Worm (Caenorhabditis elegans): ENCODE results near the gene F56C4.1.
"Not testable (repeated sequence)": the region's sequence is repeated elsewhere in the genome, so short reads cannot be mapped to it uniquely, and the experiment has no call there.

Gene F56C4.1

DNA sequence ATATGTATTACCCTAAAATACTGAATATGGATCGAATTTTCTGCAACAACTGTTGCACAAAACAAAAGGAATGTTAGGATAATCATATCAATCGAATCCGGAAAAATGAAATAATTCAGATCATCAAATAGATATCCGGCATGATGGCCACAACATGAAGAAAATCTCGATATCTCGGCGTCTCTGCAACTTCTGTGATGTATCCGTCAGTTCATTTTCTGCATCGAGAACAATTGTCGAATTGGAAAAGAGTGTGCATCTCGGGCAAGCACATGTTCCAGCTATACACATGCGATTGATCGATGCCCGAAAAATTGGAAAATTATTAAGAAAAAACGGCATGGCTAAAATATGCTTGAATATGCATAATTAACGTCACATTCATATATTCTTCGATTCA, 49.0 kb downstream of the F56C4.1 start, which contains the start of the genes K08C7.6 and R102.1:
K08C7.6 (minus strand) TSS at position 101 of the 400 bp plus-strand sequence.
R102.1 (plus strand) TSS at position 291 of the 400 bp plus-strand sequence.
- no peak for TF ChIP-seq eyg-1 (tag; optimal IDR thresholded peaks at IDR 0.05)
- TF ChIP-seq fkh-6 (tag; optimal IDR thresholded peaks at IDR 0.05), result no peak
- TF ChIP-seq fax-1 (tag; optimal IDR thresholded peaks at IDR 0.05), result no peak
- no peak for TF ChIP-seq ceh-45 (GFP tag; IDR thresholded peaks at IDR 0.05)

DNA sequence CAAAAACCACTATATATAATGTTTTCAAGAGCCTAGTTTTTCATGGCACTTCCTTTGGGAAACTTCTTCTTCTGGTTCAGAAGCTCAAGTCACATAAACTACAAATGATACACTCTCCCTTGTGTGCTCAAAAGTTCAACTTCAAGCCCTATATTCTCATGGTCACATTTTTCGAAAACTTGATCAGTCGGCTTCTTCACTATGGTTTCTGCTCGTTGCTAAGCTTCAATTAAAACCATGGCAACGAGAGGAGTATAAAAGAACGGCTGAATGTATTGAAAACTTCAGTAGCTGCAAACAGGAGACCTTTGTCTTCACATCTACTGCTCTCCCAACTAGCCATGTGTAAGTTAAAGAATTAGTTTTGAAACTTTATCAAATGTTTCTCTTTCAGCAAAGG, 50.6 kb downstream of the F56C4.1 start, which contains the start of gene R102.2:
R102.2 (plus strand) TSS at position 301 of the 400 bp plus-strand sequence.
- not testable (repeated sequence) for TF ChIP-seq fkh-10 (GFP tag; optimal IDR thresholded peaks at IDR 0.05); pax-1 (tag; optimal IDR thresholded peaks at IDR 0.05); dmd-4 (tag; optimal IDR thresholded peaks at IDR 0.05; ENCODE audit: borderline replicate concordance)

Data from whole organism, late embryonic.